Fruit fly (Drosophila melanogaster): Measurements from ENCODE around the gene CSN8.

Gene CSN8

dm6 chr2L:8370364-8371326, 6.0 kb downstream of the CSN8 start, which contains the start of gene CG17292 (continued):
- TF ChIP-seq Atf3 (GFP tag; optimal IDR thresholded peaks at IDR 0.05) (no peak), jumu (GFP tag; optimal IDR thresholded peaks at IDR 0.05) (no peak), wor (GFP tag; IDR thresholded peaks at IDR 0.05) (no peak), kay (GFP tag; optimal IDR thresholded peaks at IDR 0.05) (no peak), Gsc (GFP tag; IDR thresholded peaks at IDR 0.05) (no peak), ab (GFP tag; optimal IDR thresholded peaks at IDR 0.05) (no peak), H15 (GFP tag; IDR thresholded peaks at IDR 0.05) (peak; percentile 35; the same call in 1 of the 3 replicates), YL-1 (GFP tag; optimal IDR thresholded peaks at IDR 0.05) (peak; percentile 43), Oaz (GFP tag; IDR thresholded peaks at IDR 0.05) (peak; percentile 24; the same call in 1 of the 2 replicates), CG3995 (GFP tag; optimal IDR thresholded peaks at IDR 0.05) (peak; percentile 19), dmrt11E (tag; optimal IDR thresholded peaks at IDR 0.05) (no peak), CG15514 (GFP tag; optimal IDR thresholded peaks at IDR 0.05) (peak; percentile 95), CG17359 (tag; optimal IDR thresholded peaks at IDR 0.05) (peak; percentile 38), Ptx1 (GFP tag; IDR thresholded peaks at IDR 0.05) (no peak), CG12071 (GFP tag; optimal IDR thresholded peaks at IDR 0.05) (peak; percentile 64), CG12219 (GFP tag; optimal IDR thresholded peaks at IDR 0.05) (peak; percentile 58), maf-S (GFP tag; optimal IDR thresholded peaks at IDR 0.05) (peak; percentile 17), CG14014 (GFP tag; IDR thresholded peaks at IDR 0.05) (peak; percentile 74; the same call in 1 of the 2 replicates), BtbVII (GFP tag; optimal IDR thresholded peaks at IDR 0.05) (peak; percentile 58), mld (GFP tag; IDR thresholded peaks at IDR 0.05; ENCODE audit: partially characterized antibody) (peak; percentile 79; the same call in 2 of the 3 replicates), Lim3 (GFP tag; IDR thresholded peaks at IDR 0.05) (0 out of 2 replicates have a peak, but pooled peaks have one; percentile 14), HHEX (GFP tag; optimal IDR thresholded peaks at IDR 0.05) (peak; percentile 58), CG17328 (GFP tag; IDR thresholded peaks at IDR 0.05) (peak; percentile 50), trh (GFP tag; optimal IDR thresholded peaks at IDR 0.05) (no peak), unc-4 (GFP tag; IDR thresholded peaks at IDR 0.05; ENCODE audit: partially characterized antibody) (peak; percentile 89), cg (GFP tag; optimal IDR thresholded peaks at IDR 0.05) (peak; percentile 51), CG3726 (GFP tag; IDR thresholded peaks at IDR 0.05) (no peak), fd3F (GFP tag; optimal IDR thresholded peaks at IDR 0.05) (peak; percentile 6), dimm (GFP tag; IDR thresholded peaks at IDR 0.05) (no peak), slou (GFP tag; optimal IDR thresholded peaks at IDR 0.05) (no peak), CG10147 (GFP tag; optimal IDR thresholded peaks at IDR 0.05) (peak; percentile 36), zen (tag; optimal IDR thresholded peaks at IDR 0.05) (no peak), Pdp1 (GFP tag; optimal IDR thresholded peaks at IDR 0.05) (peak in 1 of 2 experiments; percentile 56), CG4707 (GFP tag; optimal IDR thresholded peaks at IDR 0.05) (no peak), slbo (GFP tag; IDR thresholded peaks at IDR 0.05) (peak; percentile 69), sd (tag; optimal IDR thresholded peaks at IDR 0.05) (peak; percentile 97), wek (GFP tag; optimal IDR thresholded peaks at IDR 0.05) (peak; percentile 64), ken (GFP tag; IDR thresholded peaks at IDR 0.05) (peak; percentile 62; the same call in 2 of the 3 replicates), CG16813 (GFP tag; IDR thresholded peaks at IDR 0.05; ENCODE audit: partially characterized antibody) (peak; percentile 80), yki (optimal IDR thresholded peaks at IDR 0.05) (no peak), Hey (tag; optimal IDR thresholded peaks at IDR 0.05) (peak; percentile 30), CG7556 (GFP tag; optimal IDR thresholded peaks at IDR 0.05) (no peak), CG17186 (GFP tag; optimal IDR thresholded peaks at IDR 0.05) (peak; percentile 11), CG6272 (GFP tag; IDR thresholded peaks at IDR 0.05) (peak; percentile 49), CG12744 (GFP tag; optimal IDR thresholded peaks at IDR 0.05) (no peak), pros (GFP tag; optimal IDR thresholded peaks at IDR 0.05) (no peak), croc (GFP tag; conservative IDR thresholded peaks at IDR 0.05) (no peak), CG4360 (GFP tag; IDR thresholded peaks at IDR 0.05) (no peak)

Measured in whole organism, embryonic.